Worm (Caenorhabditis elegans): ENCODE results near the gene F48G7.8.

Gene F48G7.8

DNA sequence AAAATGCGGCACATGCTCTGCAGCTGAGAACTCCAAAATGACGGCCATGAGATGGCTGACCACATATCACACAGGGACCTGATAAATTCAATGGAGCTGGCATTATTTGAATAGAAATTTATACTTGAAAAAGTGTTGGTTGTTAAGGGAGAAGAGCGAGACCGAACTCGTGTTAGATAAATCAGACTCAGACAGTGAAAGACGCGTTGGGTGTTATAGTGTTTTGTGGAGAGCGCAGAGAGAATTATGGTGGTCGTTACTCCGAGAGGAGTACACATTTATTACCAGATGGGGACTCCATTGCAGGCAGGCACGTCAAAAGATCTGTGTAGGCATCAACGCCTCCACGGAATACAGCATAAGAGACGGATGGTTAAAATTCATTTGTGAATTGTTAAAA is 15.3 kb upstream of the F48G7.8 start, which contains the start of gene nhr-190:
Gene nhr-190, minus strand, starts transcription at position 175 of the 400 bp plus-strand sequence.
- peak; percentile 29 for TF ChIP-seq hlh-30 (tag; optimal IDR thresholded peaks at IDR 0.05; ENCODE audit: insufficient read depth)
- TF ChIP-seq pros-1 (tag; optimal IDR thresholded peaks at IDR 0.05) = no peak
- peak; percentile 18 for TF ChIP-seq nfya-1 (tag; optimal IDR thresholded peaks at IDR 0.05)
- no peak for TF ChIP-seq pag-3 (tag; optimal IDR thresholded peaks at IDR 0.05; ENCODE audit: borderline replicate concordance)

DNA sequence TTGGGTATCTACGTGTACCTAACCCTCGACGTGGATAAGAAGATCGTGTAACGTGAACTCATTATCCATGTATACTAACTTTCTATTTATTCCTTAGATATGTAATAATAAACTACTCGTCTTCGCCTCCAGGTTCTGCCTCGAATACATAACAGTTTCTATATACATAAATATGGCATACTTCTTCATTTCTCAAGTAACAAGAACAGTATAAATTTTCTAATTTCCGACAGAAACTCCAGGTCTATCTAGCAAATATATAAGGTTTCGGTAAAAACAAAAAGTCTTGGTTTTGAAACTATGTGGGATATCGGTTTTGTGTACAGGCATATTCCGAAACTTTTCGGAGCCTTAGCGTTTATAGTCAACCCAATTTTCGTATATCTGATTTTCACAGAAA is 10.8 kb upstream of the F48G7.8 start, which contains the start of gene srj-37:
Gene srj-37, plus strand, starts transcription at position 301 of the 400 bp plus-strand sequence.
- TF ChIP-seq zip-5 (tag; optimal IDR thresholded peaks at IDR 0.05) = no peak
- TF ChIP-seq Y22D7AL.16 (tag; optimal IDR thresholded peaks at IDR 0.05) = no peak
- TF ChIP-seq eyg-1 (tag; optimal IDR thresholded peaks at IDR 0.05) = no peak
- no peak for TF ChIP-seq ztf-16 (tag; optimal IDR thresholded peaks at IDR 0.05)
- TF ChIP-seq ceh-14 (tag; optimal IDR thresholded peaks at IDR 0.05) = no peak
- no peak for TF ChIP-seq odd-2 (tag; optimal IDR thresholded peaks at IDR 0.05)
- TF ChIP-seq ceh-18 (tag; optimal IDR thresholded peaks at IDR 0.05) = no peak
- TF ChIP-seq C38D4.7 (GFP tag; optimal IDR thresholded peaks at IDR 0.05) = no peak

DNA sequence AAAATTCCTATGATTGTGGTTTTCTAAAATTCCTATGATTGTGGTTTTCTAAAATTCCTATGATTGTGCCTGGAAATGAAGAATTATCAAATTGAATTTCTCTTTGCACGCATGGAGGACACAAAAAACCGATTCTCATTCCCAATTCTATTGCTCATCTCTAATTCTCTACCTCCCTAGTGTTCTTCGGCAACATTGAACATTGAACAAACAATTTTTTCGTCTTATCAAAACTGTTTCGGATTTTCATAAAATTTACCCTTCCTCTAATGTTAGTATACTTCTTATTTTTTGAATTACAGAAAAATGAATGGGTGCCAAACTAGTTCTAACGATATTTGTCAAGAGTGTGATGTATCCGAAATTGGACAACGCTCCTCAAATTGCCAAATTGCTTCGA is 8.8 kb upstream of the F48G7.8 start, which contains the start of gene pals-31:
Gene pals-31, plus strand, starts transcription at position 301 of the 400 bp plus-strand sequence.
- no peak for TF ChIP-seq sox-4 (tag; optimal IDR thresholded peaks at IDR 0.05)
- TF ChIP-seq ztf-16 (tag; optimal IDR thresholded peaks at IDR 0.05) = no peak
- no peak for TF ChIP-seq ceh-19 (GFP tag; optimal IDR thresholded peaks at IDR 0.05)

DNA sequence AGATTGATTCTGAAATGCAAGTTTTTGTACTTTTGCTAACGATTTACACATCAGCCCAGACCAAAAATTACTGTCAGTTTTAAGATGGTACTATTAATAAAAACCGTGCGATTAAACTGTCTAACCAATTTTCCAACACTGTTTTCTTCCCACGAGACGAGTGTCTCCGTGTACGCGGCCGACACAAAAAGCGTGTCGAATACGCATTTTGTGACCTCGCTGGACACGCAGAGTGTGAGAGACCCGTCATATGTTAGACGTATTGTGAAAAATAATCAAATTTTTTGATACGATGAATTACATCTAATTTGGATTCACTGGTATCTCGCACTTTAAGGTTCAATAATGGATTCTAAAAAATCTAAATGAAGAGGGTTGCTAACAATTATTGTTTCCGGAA is 8.1 kb upstream of the F48G7.8 start:
- TF ChIP-seq hlh-30 (tag; optimal IDR thresholded peaks at IDR 0.05; ENCODE audit: insufficient read depth) (peak; percentile 28), ztf-16 (tag; optimal IDR thresholded peaks at IDR 0.05) (no peak), K02D7.2 (tag; optimal IDR thresholded peaks at IDR 0.05) (no peak), mec-3 (tag; optimal IDR thresholded peaks at IDR 0.05; ENCODE audit: borderline replicate concordance) (no peak), ceh-2 (tag; optimal IDR thresholded peaks at IDR 0.05) (no peak), ceh-34 (tag; optimal IDR thresholded peaks at IDR 0.05) (no peak), ahr-1 (tag; optimal IDR thresholded peaks at IDR 0.05) (no peak)

DNA sequence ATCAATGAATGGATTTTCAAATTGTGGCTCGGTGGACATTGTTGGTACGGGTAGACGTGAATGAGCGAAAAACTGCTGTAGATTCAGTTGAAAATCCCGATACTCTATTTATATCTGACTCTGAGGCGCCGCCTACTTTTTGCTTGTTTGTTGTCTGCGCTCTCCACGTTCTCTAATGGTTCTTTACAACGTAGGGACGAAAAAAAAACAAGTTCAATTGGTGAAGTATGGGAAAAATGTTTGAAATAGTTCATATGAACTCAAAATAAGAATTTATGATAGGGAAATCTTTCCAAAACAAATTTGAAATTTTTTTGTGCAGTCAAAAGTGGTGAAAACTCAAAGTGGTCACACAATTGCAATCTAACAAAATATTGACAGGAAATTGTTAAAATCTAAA is 7.4 kb upstream of the F48G7.8 start, which contains the start of gene F48G7.10:
Gene F48G7.10, minus strand, starts transcription at position 101 of the 400 bp plus-strand sequence.
- no peak for TF ChIP-seq dmd-4 (tag; optimal IDR thresholded peaks at IDR 0.05; ENCODE audit: borderline replicate concordance)
- TF ChIP-seq ref-2 (tag; optimal IDR thresholded peaks at IDR 0.05) = no peak
- TF ChIP-seq pha-4 (tag; optimal IDR thresholded peaks at IDR 0.05) = no peak
- no peak for TF ChIP-seq pag-3 (tag; optimal IDR thresholded peaks at IDR 0.05; ENCODE audit: borderline replicate concordance)
- no peak for TF ChIP-seq ets-4 (tag; optimal IDR thresholded peaks at IDR 0.05)
- no peak for TF ChIP-seq ztf-16 (tag; optimal IDR thresholded peaks at IDR 0.05)
- TF ChIP-seq hlh-13 (GFP tag; optimal IDR thresholded peaks at IDR 0.05) = no peak
- no peak for TF ChIP-seq npax-4 (tag; optimal IDR thresholded peaks at IDR 0.05)
- TF ChIP-seq ceh-14 (tag; optimal IDR thresholded peaks at IDR 0.05) = no peak
- TF ChIP-seq madf-2 (tag; optimal IDR thresholded peaks at IDR 0.05) = no peak
- TF ChIP-seq sdc-2 (tag; optimal IDR thresholded peaks at IDR 0.05) = no peak
- TF ChIP-seq ceh-6 (GFP tag; optimal IDR thresholded peaks at IDR 0.05) = no peak
- TF ChIP-seq Y22D7AL.16 (tag; optimal IDR thresholded peaks at IDR 0.05) = no peak
- no peak for TF ChIP-seq fkh-10 (GFP tag; optimal IDR thresholded peaks at IDR 0.05)
- no peak for TF ChIP-seq dve-1 (tag; optimal IDR thresholded peaks at IDR 0.05)
- no peak for TF ChIP-seq ama-1 (optimal IDR thresholded peaks at IDR 0.05)

DNA sequence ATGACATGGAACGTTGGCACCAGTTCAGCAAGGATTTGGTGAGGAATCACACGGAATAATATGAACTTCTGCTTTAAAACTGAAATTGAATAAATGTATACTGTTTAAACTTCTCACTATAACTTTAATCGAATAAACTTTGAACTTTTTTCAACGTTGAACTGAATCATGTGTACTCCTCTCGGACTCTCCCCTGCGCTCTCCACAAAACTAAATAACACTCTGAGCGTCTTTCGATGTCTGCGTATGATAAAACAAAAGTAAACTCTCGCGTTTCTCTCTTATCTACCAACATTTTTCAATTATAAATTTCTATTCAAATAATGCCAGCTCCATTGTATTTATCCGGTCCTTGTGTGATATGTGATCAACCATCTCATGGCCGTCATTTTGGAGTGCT is 4.3 kb upstream of the F48G7.8 start:
- no peak for TF ChIP-seq ceh-31 (tag; optimal IDR thresholded peaks at IDR 0.05)
- no peak for TF ChIP-seq K02D7.2 (tag; optimal IDR thresholded peaks at IDR 0.05)
- TF ChIP-seq fkh-6 (tag; optimal IDR thresholded peaks at IDR 0.05) = no peak
- no peak for TF ChIP-seq ahr-1 (tag; optimal IDR thresholded peaks at IDR 0.05)
- no peak for TF ChIP-seq pat-9 (tag; optimal IDR thresholded peaks at IDR 0.05)
- TF ChIP-seq che-1 (tag; optimal IDR thresholded peaks at IDR 0.05) = no peak
- TF ChIP-seq ref-2 (tag; optimal IDR thresholded peaks at IDR 0.05) = no peak
- no peak for TF ChIP-seq sdc-2 (tag; optimal IDR thresholded peaks at IDR 0.05)
- TF ChIP-seq lin-11 (tag; optimal IDR thresholded peaks at IDR 0.05) = no peak
- no peak for TF ChIP-seq fax-1 (tag; optimal IDR thresholded peaks at IDR 0.05)
- TF ChIP-seq tbx-7 (tag; optimal IDR thresholded peaks at IDR 0.05) = no peak
- no peak for TF ChIP-seq hlh-13 (GFP tag; optimal IDR thresholded peaks at IDR 0.05)
- no peak for TF ChIP-seq pax-1 (tag; optimal IDR thresholded peaks at IDR 0.05)
- no peak for TF ChIP-seq fkh-10 (GFP tag; optimal IDR thresholded peaks at IDR 0.05)
- TF ChIP-seq C08G9.2 (tag; optimal IDR thresholded peaks at IDR 0.05) = no peak
- TF ChIP-seq ama-1 (optimal IDR thresholded peaks at IDR 0.05) = no peak
- TF ChIP-seq pag-3 (tag; optimal IDR thresholded peaks at IDR 0.05; ENCODE audit: borderline replicate concordance) = no peak
- no peak for TF ChIP-seq dve-1 (tag; optimal IDR thresholded peaks at IDR 0.05)
